Worm (Caenorhabditis elegans): ENCODE results near the gene F37C12.10.

Gene F37C12.10

ce11 chrIII:7189581-7190128 is 1.5 kb upstream of the F37C12.10 start, which contains the start of gene rps-21:
Gene rps-21 (minus strand): TSS chrIII:7189631.
- TF ChIP-seq duxl-1 (tag; optimal IDR thresholded peaks at IDR 0.05; ENCODE audit: poor library complexity) (no peak), ceh-62 (tag; optimal IDR thresholded peaks at IDR 0.05) (no peak), pqm-1 (tag; optimal IDR thresholded peaks at IDR 0.05) (peak; percentile 21), D1046.2 (GFP tag; IDR thresholded peaks at IDR 0.05) (no peak), ctbp-1 (GFP tag; IDR thresholded peaks at IDR 0.05) (no peak), dmd-9 (GFP tag; IDR thresholded peaks at IDR 0.05) (no peak), lim-7 (GFP tag; IDR thresholded peaks at IDR 0.05) (no peak), unc-39 (tag; optimal IDR thresholded peaks at IDR 0.05) (no peak), nhr-48 (tag; optimal IDR thresholded peaks at IDR 0.05) (peak; percentile 11), fos-1 (tag; optimal IDR thresholded peaks at IDR 0.05) (no peak), nhr-6 (tag; optimal IDR thresholded peaks at IDR 0.05) (peak; percentile 77), R02D3.7 (tag; optimal IDR thresholded peaks at IDR 0.05) (peak; percentile 84), lin-29 (GFP tag; IDR thresholded peaks at IDR 0.05) (no peak), ceh-28 (tag; optimal IDR thresholded peaks at IDR 0.05) (no peak), egl-27 (tag; optimal IDR thresholded peaks at IDR 0.05) (no peak), dmd-6 (GFP tag; IDR thresholded peaks at IDR 0.05) (peak; percentile 53; the same call in 1 of the 2 replicates), Y5F2A.4 (GFP tag; optimal IDR thresholded peaks at IDR 0.05) (no peak), mxl-3 (GFP tag; optimal IDR thresholded peaks at IDR 0.05) (no peak), spr-1 (tag; optimal IDR thresholded peaks at IDR 0.05) (no peak), mep-1 (tag; optimal IDR thresholded peaks at IDR 0.05) (peak; percentile 82), T20F7.1 (GFP tag; optimal IDR thresholded peaks at IDR 0.05) (peak; percentile 78), daf-16 (GFP tag; optimal IDR thresholded peaks at IDR 0.05) (no peak), daf-16 (tag; optimal IDR thresholded peaks at IDR 0.05) (peak; percentile 16), daf-8 (GFP tag; IDR thresholded peaks at IDR 0.05) (no peak), F37D6.2 (tag; optimal IDR thresholded peaks at IDR 0.05) (peak; percentile 39), nhr-237 (tag; optimal IDR thresholded peaks at IDR 0.05) (no peak), nhr-76 (tag; optimal IDR thresholded peaks at IDR 0.05) (no peak), nhr-111 (GFP tag; optimal IDR thresholded peaks at IDR 0.05) (no peak), ztf-11 (tag; optimal IDR thresholded peaks at IDR 0.05) (no peak), aly-2 (tag; optimal IDR thresholded peaks at IDR 0.05) (no peak), zfp-2 (tag; optimal IDR thresholded peaks at IDR 0.05) (peak; percentile 94), skn-1 (tag; optimal IDR thresholded peaks at IDR 0.05) (no peak), ama-1 (optimal IDR thresholded peaks at IDR 0.05) (no peak), T26A8.4 (GFP tag; IDR thresholded peaks at IDR 0.05) (peak; percentile 43; the same call in 1 of the 2 replicates), nhr-102 (tag; optimal IDR thresholded peaks at IDR 0.05) (peak; percentile 15), daf-12 (tag; optimal IDR thresholded peaks at IDR 0.05) (no peak), lin-39 (tag; optimal IDR thresholded peaks at IDR 0.05) (no peak), nhr-77 (tag; optimal IDR thresholded peaks at IDR 0.05) (peak; percentile 64), vab-7 (GFP tag; IDR thresholded peaks at IDR 0.05) (no peak), tag-97 (GFP tag; IDR thresholded peaks at IDR 0.05) (no peak), dve-1 (tag; optimal IDR thresholded peaks at IDR 0.05; ENCODE audit: insufficient read depth) (peak; percentile 82), nhr-10 (tag; optimal IDR thresholded peaks at IDR 0.05) (no peak), ztf-7 (tag; optimal IDR thresholded peaks at IDR 0.05) (no peak), attf-4 (tag; optimal IDR thresholded peaks at IDR 0.05) (no peak), set-16 (GFP tag; IDR thresholded peaks at IDR 0.05) (no peak; the same call in 1 of the 2 replicates), F49E8.2 (tag; optimal IDR thresholded peaks at IDR 0.05; ENCODE audit: borderline replicate concordance) (no peak), zip-2 (tag; optimal IDR thresholded peaks at IDR 0.05) (no peak), hif-1 (tag; optimal IDR thresholded peaks at IDR 0.05) (peak in 1 of 2 experiments; percentile 63), hlh-11 (tag; optimal IDR thresholded peaks at IDR 0.05) (peak; percentile 69), lir-3 (tag; optimal IDR thresholded peaks at IDR 0.05) (no peak), F44E2.7 (GFP tag; IDR thresholded peaks at IDR 0.05) (no peak), mxl-2 (GFP tag; conservative IDR thresholded peaks at IDR 0.05) (no peak), mdl-1 (tag; optimal IDR thresholded peaks at IDR 0.05) (peak; percentile 4 to 28)
